Worm (Caenorhabditis elegans) whole organism, young adult: ENCODE results near the gene Y48G9A.9.

Source experiments
- F57A8.1 ChIP-seq: fragments of 200-800 bp; sonication (Bioruptor generic); optimal IDR thresholded peaks from 2 replicates; lab custom pipeline; 2018; ENCODE audit warnings: mild to moderate bottlenecking, missing genetic modification characterization, moderate library complexity, missing compliant biosample characterization
- K11D2.4 ChIP-seq: fragments of 200-800 bp; sonication (Bioruptor generic); IDR thresholded peaks from 2 replicates; pipeline ENCODE4 v1.3.6; 2022; ENCODE audit warnings: missing genetic modification reagents, missing genetic modification characterization, missing compliant biosample characterization
- T07F8.4 ChIP-seq: sonication (generic microtip); optimal IDR thresholded peaks from 2 replicates; lab custom pipeline; 2016; ENCODE audit warnings: mild to moderate bottlenecking, missing genetic modification characterization, moderate library complexity, missing compliant biosample characterization
- ama-1 ChIP-seq, 3 experiments: fragments of 150-350 bp in 1 of 3; sonication (generic microtip) in 2 of 3; optimal IDR thresholded peaks; 2 replicates each; lab custom pipeline; 2014 to 2018; ENCODE audit warnings: missing biosample characterization in 2 of 3, missing genetic modification characterization in 2 of 3, missing genetic modification reagents in 2 of 3
- ets-4 ChIP-seq: fragments of 200-800 bp; sonication (Bioruptor generic); optimal IDR thresholded peaks from 2 replicates; lab custom pipeline; 2018; ENCODE audit warnings: mild to moderate bottlenecking, missing genetic modification characterization, missing compliant biosample characterization
- lir-1 ChIP-seq: fragments of 200-800 bp; sonication (Bioruptor generic); conservative IDR thresholded peaks from 2 replicates; pipeline ENCODE4 v1.3.6; 2022; ENCODE audit warnings: missing genetic modification reagents, missing genetic modification characterization, missing compliant biosample characterization
- nfya-2 ChIP-seq: fragments of 200-800 bp; sonication (Bioruptor generic); IDR thresholded peaks from 2 replicates; pipeline ENCODE4 v1.3.6; 2022; ENCODE audit warnings: missing genetic modification reagents, missing genetic modification characterization, missing compliant biosample characterization
- tbx-9 ChIP-seq: sonication (generic microtip); optimal IDR thresholded peaks from 2 replicates; lab custom pipeline; 2016; ENCODE audit warnings: borderline replicate concordance, missing genetic modification characterization, inconsistent platforms, missing compliant biosample characterization
- ztf-26 ChIP-seq: sonication (generic microtip); optimal IDR thresholded peaks from 2 replicates; lab custom pipeline; 2017; ENCODE audit warnings: missing genetic modification characterization, missing compliant biosample characterization

DNA sequence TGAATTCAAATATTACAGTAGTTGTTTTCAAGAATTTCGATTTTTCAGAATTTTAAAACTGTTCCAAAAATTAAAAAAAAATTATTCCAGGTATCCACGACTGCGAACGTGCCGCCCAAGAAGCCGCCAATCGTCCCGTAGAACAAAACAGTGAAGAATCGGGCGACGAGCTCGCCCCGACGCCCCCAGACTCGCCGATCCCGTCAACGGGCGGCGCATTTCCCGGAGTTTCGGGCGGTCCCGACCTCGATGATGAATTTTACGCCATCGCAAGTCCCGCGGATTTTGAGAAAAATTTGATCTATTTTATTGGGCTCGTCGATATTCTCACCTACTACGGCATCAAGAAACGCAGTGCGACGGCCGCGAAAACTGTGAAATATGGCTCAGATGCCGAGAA lies 13.4 kb downstream of the Y48G9A.9 start:
- no peak for TF ChIP-seq lir-1 (GFP tag; lab: Robert Waterston, UW)
- no peak for TF ChIP-seq tbx-9
- no peak for TF ChIP-seq K11D2.4 (GFP tag; lab: Robert Waterston, UW)
- TF ChIP-seq ama-1 (optimal IDR thresholded peaks at IDR 0.05; lab: Kevin White, UChicago) = no peak
- no peak for TF ChIP-seq ama-1 (GFP tag; optimal IDR thresholded peaks at IDR 0.05; lab: Kevin White, UChicago)
- no peak for TF ChIP-seq T07F8.4 (tag; lab: Kevin White, UChicago)
- no peak for TF ChIP-seq ets-4
- TF ChIP-seq nfya-2 = no peak
- TF ChIP-seq F57A8.1 (GFP tag; lab: Kevin White, UChicago) = no peak
- TF ChIP-seq ztf-26 (tag; lab: Kevin White, UChicago) = no peak
